Fruit fly (Drosophila melanogaster) whole organism, embryonic: ENCODE results near the gene CG9338.
A peak's percentile ranks its signal among the peaks of the same experiment; 100 is the strongest.

Source experiments
- BEAF-32 ChIP-seq: fragments of 200-800 bp; sonication (Bioruptor generic); optimal IDR thresholded peaks from 3 replicates; lab custom pipeline; 2017; ENCODE audit warnings: missing biosample characterization, missing genetic modification characterization, mild to moderate bottlenecking, moderate library complexity, missing genetic modification reagents
- CG12391 ChIP-seq: fragments of 200-800 bp; sonication (Bioruptor generic); optimal IDR thresholded peaks from 3 replicates; lab custom pipeline; 2018; ENCODE audit warnings: missing biosample characterization, mild to moderate bottlenecking, missing genetic modification characterization, moderate library complexity
- CG12769 ChIP-seq: fragments of 200-800 bp; sonication (Bioruptor generic); optimal IDR thresholded peaks from 2 replicates; lab custom pipeline; 2019; ENCODE audit warnings: missing biosample characterization, mild to moderate bottlenecking, missing genetic modification characterization, moderate library complexity
- CG13775 ChIP-seq: fragments of 200-800 bp; sonication (Bioruptor generic); optimal IDR thresholded peaks from 3 replicates; lab custom pipeline; 2017; ENCODE audit warnings: missing biosample characterization, mild to moderate bottlenecking, missing genetic modification characterization
- CG14441 ChIP-seq: fragments of 200-800 bp; sonication (Bioruptor generic); IDR thresholded peaks from 2 replicates; pipeline ENCODE4 v1.3.6; 2022; ENCODE audit warnings: missing biosample characterization, missing genetic modification characterization
- CG18619 ChIP-seq: fragments of 200-800 bp; sonication (Bioruptor generic); optimal IDR thresholded peaks from 3 replicates; lab custom pipeline; 2017; ENCODE audit warnings: missing biosample characterization, mild to moderate bottlenecking, missing genetic modification characterization
- CG2199 ChIP-seq: fragments of 200-800 bp; sonication (Bioruptor generic); IDR thresholded peaks from 3 replicates; pipeline ENCODE4 v1.3.6; 2022; ENCODE audit warnings: missing biosample characterization, missing genetic modification characterization
- CG32532 ChIP-seq: fragments of 200-800 bp; sonication (Bioruptor generic); IDR thresholded peaks from 2 replicates; pipeline ENCODE4 v1.3.6; 2022; ENCODE audit warnings: missing biosample characterization, missing genetic modification characterization
- CG3726 ChIP-seq: fragments of 200-800 bp; sonication (Bioruptor generic); IDR thresholded peaks from 3 replicates; pipeline ENCODE4, ENCODE4 v1.3.6; 2022; ENCODE audit warnings: missing biosample characterization, missing genetic modification characterization
- CG5180 ChIP-seq: fragments of 200-800 bp; sonication (Bioruptor generic); optimal IDR thresholded peaks from 3 replicates; lab custom pipeline; 2017; ENCODE audit warnings: missing biosample characterization, missing genetic modification characterization, mild to moderate bottlenecking, moderate library complexity, missing genetic modification reagents
- CG6654 ChIP-seq: fragments of 200-800 bp; sonication (Bioruptor generic); optimal IDR thresholded peaks from 2 replicates; lab custom pipeline; 2017; ENCODE audit warnings: missing biosample characterization, mild to moderate bottlenecking, missing genetic modification characterization
- CG6813 ChIP-seq: fragments of 200-800 bp; sonication (Bioruptor generic); optimal IDR thresholded peaks from 2 replicates; lab custom pipeline; 2017; ENCODE audit warnings: missing biosample characterization, missing genetic modification characterization, mild to moderate bottlenecking, moderate library complexity, missing genetic modification reagents
- CG8089 ChIP-seq: fragments of 200-800 bp; sonication (Bioruptor generic); optimal IDR thresholded peaks from 3 replicates; lab custom pipeline; 2016; ENCODE audit warnings: missing biosample characterization, missing genetic modification characterization
- CG8290 ChIP-seq, 3 experiments: fragments of 200-800 bp; sonication (Bioruptor generic); optimal IDR thresholded peaks; 2 replicates each; lab custom pipeline; 2016 to 2019; ENCODE audit warnings: missing biosample characterization in 3 of 3, missing genetic modification characterization in 3 of 3, mild to moderate bottlenecking in 2 of 3, moderate library complexity in 1 of 3
- CG8765 ChIP-seq: fragments of 200-800 bp; sonication (Bioruptor generic); IDR thresholded peaks from 2 replicates; pipeline ENCODE4 v1.3.6; 2022; ENCODE audit warnings: missing biosample characterization, missing genetic modification characterization
- CG8944 ChIP-seq: fragments of 200-800 bp; sonication (Bioruptor generic); optimal IDR thresholded peaks from 3 replicates; lab custom pipeline; 2016; ENCODE audit warnings: missing biosample characterization, missing genetic modification characterization
- Chrac-16 ChIP-seq: fragments of 200-800 bp; sonication (Bioruptor generic); optimal IDR thresholded peaks from 3 replicates; lab custom pipeline; 2016; ENCODE audit warnings: missing biosample characterization, missing genetic modification characterization
- D19B ChIP-seq: fragments of 200-800 bp; sonication (Bioruptor generic); optimal IDR thresholded peaks from 2 replicates; lab custom pipeline; 2017; ENCODE audit warnings: missing biosample characterization, mild to moderate bottlenecking, missing genetic modification characterization
- Deaf1 ChIP-seq: fragments of 200-800 bp; optimal IDR thresholded peaks from 3 replicates; lab custom pipeline; 2019; ENCODE audit warnings: missing biosample characterization, mild to moderate bottlenecking, missing genetic modification characterization, moderate library complexity
- Dfd ChIP-seq, 2 experiments: fragments of >200 bp; optimal IDR thresholded peaks; 2 replicates each; lab custom pipeline; 2017; ENCODE audit warnings: missing biosample characterization in 2 of 2, missing genetic modification characterization in 2 of 2
- HLHmδ ChIP-seq: fragments of 200-800 bp; sonication (Bioruptor generic); optimal IDR thresholded peaks from 2 replicates; lab custom pipeline; 2018; ENCODE audit warnings: missing biosample characterization, mild to moderate bottlenecking, missing genetic modification characterization, moderate library complexity
- Jarid2 ChIP-seq: fragments of 200-800 bp; sonication (Bioruptor generic); optimal IDR thresholded peaks from 3 replicates; lab custom pipeline; 2017; ENCODE audit warnings: mild to moderate bottlenecking, missing biosample characterization, missing genetic modification reagents, missing genetic modification characterization
- Lhr ChIP-seq: fragments of 200-800 bp; sonication (Bioruptor generic); optimal IDR thresholded peaks from 3 replicates; lab custom pipeline; 2017; ENCODE audit warnings: mild to moderate bottlenecking, missing biosample characterization, missing genetic modification reagents, missing genetic modification characterization
- Lpt ChIP-seq: fragments of >200 bp; optimal IDR thresholded peaks from 2 replicates; lab custom pipeline; 2018; ENCODE audit warnings: missing biosample characterization, missing genetic modification characterization
- Med ChIP-seq: fragments of 200-800 bp; sonication (Bioruptor generic); peaks from one replicate; lab custom pipeline; 2016; ENCODE audit warnings: missing biosample characterization, missing genetic modification characterization, mild to moderate bottlenecking, inconsistent platforms, moderate library complexity
- NC2β ChIP-seq: fragments of 200-800 bp; sonication (Bioruptor generic); optimal IDR thresholded peaks from 2 replicates; lab custom pipeline; 2016; ENCODE audit warnings: missing biosample characterization, missing genetic modification characterization
- Trl ChIP-seq, 3 experiments: fragments of >200 bp in 2 of 3; fragments of 200-800 bp in 1 of 3; sonication (Bioruptor generic) in 1 of 3; optimal IDR thresholded peaks; 2 replicates in 1 of 3; 3 replicates in 2 of 3; lab custom pipeline; 2016 to 2017; ENCODE audit warnings: missing biosample characterization in 1 of 3, missing genetic modification characterization in 1 of 3
- ash1 ChIP-seq: fragments of 200-800 bp; sonication (Bioruptor generic); optimal IDR thresholded peaks from 2 replicates; lab custom pipeline; 2018; ENCODE audit warnings: missing biosample characterization, mild to moderate bottlenecking, missing genetic modification characterization
- bab2 ChIP-seq: fragments of 200-800 bp; sonication (Bioruptor generic); optimal IDR thresholded peaks from 2 replicates; lab custom pipeline; 2016; ENCODE audit warnings: missing biosample characterization, missing genetic modification characterization
- bigmax ChIP-seq: fragments of 200-800 bp; sonication (Bioruptor generic); optimal IDR thresholded peaks from 2 replicates; lab custom pipeline; 2018; ENCODE audit warnings: missing biosample characterization, mild to moderate bottlenecking, missing genetic modification characterization
- bsh ChIP-seq, 2 experiments: fragments of 200-800 bp; sonication (Bioruptor generic); optimal IDR thresholded peaks; 2 replicates each; lab custom pipeline; 2017 to 2018; ENCODE audit warnings: mild to moderate bottlenecking in 2 of 2, missing biosample characterization in 2 of 2, missing genetic modification characterization in 2 of 2, moderate library complexity in 1 of 2
- chinmo ChIP-seq: fragments of 200-800 bp; sonication (Bioruptor generic); IDR thresholded peaks from 4 replicates; pipeline ENCODE4 v1.3.6; 2022; ENCODE audit warnings: missing biosample characterization, missing genetic modification characterization; ENCODE audit not compliant: partially characterized antibody
- grn ChIP-seq: fragments of 200-800 bp; sonication (Bioruptor generic); optimal IDR thresholded peaks from 3 replicates; lab custom pipeline; 2017; ENCODE audit warnings: missing biosample characterization, missing genetic modification characterization
- gsb ChIP-seq: fragments of 200-800 bp; sonication (Bioruptor generic); IDR thresholded peaks from 2 replicates; pipeline ENCODE4 v1.3.6; 2022; ENCODE audit warnings: missing biosample characterization, missing genetic modification characterization
- h ChIP-seq: fragments of >200 bp; optimal IDR thresholded peaks from 2 replicates; lab custom pipeline; 2017
- kni ChIP-seq: fragments of 200-800 bp; sonication (Bioruptor generic); optimal IDR thresholded peaks from 3 replicates; lab custom pipeline; 2017; ENCODE audit warnings: mild to moderate bottlenecking, missing biosample characterization, missing genetic modification reagents, missing genetic modification characterization
- mam ChIP-seq: fragments of 200-800 bp; sonication (Bioruptor generic); optimal IDR thresholded peaks from 3 replicates; lab custom pipeline; 2016; ENCODE audit warnings: missing biosample characterization, missing genetic modification characterization
- nom ChIP-seq: fragments of 200-800 bp; sonication (Bioruptor generic); optimal IDR thresholded peaks from 2 replicates; lab custom pipeline; 2017; ENCODE audit warnings: missing biosample characterization, missing genetic modification characterization, mild to moderate bottlenecking, moderate library complexity, missing genetic modification reagents
- oc ChIP-seq: fragments of 200-800 bp; sonication (Bioruptor generic); optimal IDR thresholded peaks from 2 replicates; lab custom pipeline; 2018; ENCODE audit warnings: missing biosample characterization, mild to moderate bottlenecking, missing genetic modification characterization, moderate library complexity
- repo ChIP-seq: fragments of 200-800 bp; sonication (Bioruptor generic); optimal IDR thresholded peaks from 2 replicates; lab custom pipeline; 2016; ENCODE audit warnings: missing biosample characterization, missing genetic modification characterization
- rib ChIP-seq: fragments of 200-800 bp; sonication (Bioruptor generic); IDR thresholded peaks from 2 replicates; pipeline ENCODE4 v1.3.6; 2022; ENCODE audit warnings: missing biosample characterization, missing genetic modification characterization
- sd ChIP-seq: fragments of 200-800 bp; sonication (Bioruptor generic); optimal IDR thresholded peaks from 3 replicates; lab custom pipeline; 2018; ENCODE audit warnings: missing biosample characterization, mild to moderate bottlenecking, missing genetic modification characterization, moderate library complexity
- seq ChIP-seq: fragments of 200-800 bp; sonication (Bioruptor generic); IDR thresholded peaks from 2 replicates; pipeline ENCODE4 v1.3.6; 2022; ENCODE audit warnings: missing biosample characterization, missing genetic modification characterization
- sna ChIP-seq: fragments of 200-800 bp; sonication (Bioruptor generic); IDR thresholded peaks from 2 replicates; pipeline ENCODE4 v1.3.6; 2022; ENCODE audit warnings: missing biosample characterization, missing genetic modification characterization; ENCODE audit not compliant: partially characterized antibody
- tll ChIP-seq, 2 experiments: fragments of 200-800 bp in 1 of 2; fragments of >200 bp in 1 of 2; sonication (Bioruptor generic) in 1 of 2; optimal IDR thresholded peaks; 2 replicates each; lab custom pipeline; 2017 to 2019; ENCODE audit warnings: missing biosample characterization in 2 of 2, missing genetic modification characterization in 2 of 2, mild to moderate bottlenecking in 1 of 2, moderate library complexity in 1 of 2
- ttk ChIP-seq: fragments of 200-800 bp; sonication (Bioruptor generic); IDR thresholded peaks from 2 replicates; pipeline ENCODE4 v2.1.2; 2022; ENCODE audit warnings: missing biosample characterization, missing genetic modification characterization
- unpg ChIP-seq: fragments of 200-800 bp; sonication (Bioruptor generic); optimal IDR thresholded peaks from 3 replicates; lab custom pipeline; 2018; ENCODE audit warnings: missing biosample characterization, mild to moderate bottlenecking, missing genetic modification characterization, moderate library complexity
- vvl ChIP-seq: fragments of 200-800 bp; sonication (Bioruptor generic); IDR thresholded peaks from 2 replicates; pipeline ENCODE4 v1.3.6; 2022; ENCODE audit warnings: missing biosample characterization, missing genetic modification characterization

CG9338 gene

DNA sequence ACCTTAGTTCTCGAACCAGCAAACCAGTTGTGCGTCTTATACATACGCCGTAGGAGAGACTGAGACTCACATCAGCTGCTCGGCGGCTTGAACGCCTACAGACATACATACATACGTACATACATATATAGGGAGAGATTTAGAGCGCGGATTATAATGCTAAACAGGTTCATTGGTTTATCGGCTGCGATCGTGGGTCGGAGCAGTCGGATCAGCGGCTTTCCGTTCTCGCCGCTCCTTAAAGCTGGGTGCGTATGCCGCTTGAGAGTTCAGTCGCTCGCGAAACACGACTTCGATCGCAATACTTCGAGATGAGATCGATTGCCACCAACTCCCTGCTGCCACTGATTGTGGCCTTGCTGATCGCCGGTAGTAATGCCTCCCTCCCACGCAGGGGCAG lies 39.8 kb upstream of the CG9338 start:
- TF ChIP-seq CG12391 = no peak
- no peak for TF ChIP-seq CG2199 (GFP tag; lab: Robert Waterston, UW)
- TF ChIP-seq CG6813 (GFP tag; lab: Kevin White, UChicago) = no peak
- TF ChIP-seq Deaf1 (tag; lab: Kevin White, UChicago) = peak; percentile 64
- no peak for TF ChIP-seq h (lab: Kevin White, UChicago)
- no peak for TF ChIP-seq mam (GFP tag; lab: Kevin White, UChicago)
- peak in 1 of 2 experiments; percentile 7 for TF ChIP-seq Trl (optimal IDR thresholded peaks at IDR 0.05; lab: Kevin White, UChicago)
- no peak for TF ChIP-seq Trl (GFP tag; optimal IDR thresholded peaks at IDR 0.05; lab: Kevin White, UChicago)
- peak; percentile 41 for TF ChIP-seq nom (GFP tag; lab: Kevin White, UChicago)
- TF ChIP-seq CG5180 = no peak
- no peak for TF ChIP-seq tll (GFP tag; optimal IDR thresholded peaks at IDR 0.05; lab: Kevin White, UChicago)
- TF ChIP-seq unpg (GFP tag; lab: Kevin White, UChicago) = no peak
- TF ChIP-seq Dfd (GFP tag; optimal IDR thresholded peaks at IDR 0.05; lab: Kevin White, UChicago) = no peak
- no peak for TF ChIP-seq CG18619 (GFP tag; lab: Kevin White, UChicago)
- no peak for TF ChIP-seq CG14441 (GFP tag; lab: Robert Waterston, UW)
- 0 out of 2 replicates have a peak, but pooled peaks have one; percentile 23 for TF ChIP-seq CG32532
- no peak for TF ChIP-seq gsb (GFP tag; lab: Robert Waterston, UW)
- no peak for TF ChIP-seq CG8765 (GFP tag; lab: Robert Waterston, UW)
- peak in 1 of 2 experiments; percentile 4 for TF ChIP-seq bsh (GFP tag; optimal IDR thresholded peaks at IDR 0.05; lab: Kevin White, UChicago)
- no peak for TF ChIP-seq ash1 (GFP tag; lab: Kevin White, UChicago)
- no peak for TF ChIP-seq sna
- no peak for TF ChIP-seq Chrac-16 (GFP tag; lab: Kevin White, UChicago)
- no peak for TF ChIP-seq CG8089
- peak; percentile 75 for TF ChIP-seq kni
- TF ChIP-seq CG8944 (GFP tag; lab: Kevin White, UChicago) = no peak
- TF ChIP-seq BEAF-32 (GFP tag; lab: Kevin White, UChicago) = no peak
- no peak for TF ChIP-seq CG13775
- TF ChIP-seq Lhr (GFP tag; lab: Kevin White, UChicago) = no peak
- peak; percentile 71 for TF ChIP-seq oc (tag; lab: Kevin White, UChicago)
- TF ChIP-seq sd (tag; lab: Kevin White, UChicago) = no peak
- TF ChIP-seq Med = peak; percentile 51
- TF ChIP-seq CG8290 (GFP tag; optimal IDR thresholded peaks at IDR 0.05; lab: Kevin White, UChicago) = no peak
- peak in 1 of 2 experiments; percentile 15 for TF ChIP-seq CG8290 (tag; optimal IDR thresholded peaks at IDR 0.05; lab: Kevin White, UChicago)
- TF ChIP-seq grn = peak; percentile 60
- no peak for TF ChIP-seq bab2
- no peak for TF ChIP-seq seq
- peak; percentile 11 for TF ChIP-seq Jarid2 (GFP tag; lab: Kevin White, UChicago)
- TF ChIP-seq CG3726 = no peak
- TF ChIP-seq Lpt (GFP tag; lab: Kevin White, UChicago) = no peak
- 0 out of 2 replicates have a peak, but pooled peaks have one; percentile 19 for TF ChIP-seq rib
- TF ChIP-seq CG6654 = no peak
- TF ChIP-seq chinmo = 0 out of 4 replicates have a peak, but pooled peaks have one; percentile 49
- no peak for TF ChIP-seq bigmax (GFP tag; lab: Kevin White, UChicago)
- no peak for TF ChIP-seq ttk (GFP tag; lab: Robert Waterston, UW)
- peak; percentile 60 for TF ChIP-seq CG12769 (tag; lab: Kevin White, UChicago)
- TF ChIP-seq repo (GFP tag; lab: Kevin White, UChicago) = no peak
- peak; percentile 26; the same call in 1 of the 2 replicates for TF ChIP-seq vvl (GFP tag; lab: Robert Waterston, UW)
- TF ChIP-seq D19B (GFP tag; lab: Kevin White, UChicago) = no peak
- TF ChIP-seq HLHmδ (GFP tag; lab: Kevin White, UChicago) = peak; percentile 28
- no peak for TF ChIP-seq NC2β
